Worm (Caenorhabditis elegans) whole organism, late embryonic: Measurements from ENCODE around the gene pgm-3.

Source experiments
- ahr-1 ChIP-seq: sonication (generic microtip); optimal IDR thresholded peaks from 2 replicates; lab custom pipeline; 2016; ENCODE audit warnings: missing genetic modification characterization, missing compliant biosample characterization
- ama-1 ChIP-seq: fragments of 150-350 bp; optimal IDR thresholded peaks from 2 replicates; lab custom pipeline; 2014
- ceh-14 ChIP-seq: sonication (generic microtip); optimal IDR thresholded peaks from 2 replicates; lab custom pipeline; 2016; ENCODE audit warnings: missing genotype, missing genetic modification characterization, missing compliant biosample characterization
- ceh-30 ChIP-seq: fragments of 150-350 bp; optimal IDR thresholded peaks from 2 replicates; lab custom pipeline; 2014; ENCODE audit warnings: missing biosample characterization, missing genetic modification characterization
- ceh-45 ChIP-seq: fragments of 200-800 bp; sonication (Bioruptor generic); IDR thresholded peaks from 2 replicates; pipeline ENCODE4 v1.3.6; 2022; ENCODE audit warnings: missing genetic modification reagents, missing genetic modification characterization, missing compliant biosample characterization
- dve-1 ChIP-seq: sonication (generic microtip); optimal IDR thresholded peaks from 2 replicates; lab custom pipeline; 2017; ENCODE audit warnings: antibody characterized with exemption, mild to moderate bottlenecking, missing genetic modification characterization, missing compliant biosample characterization
- ets-4 ChIP-seq: sonication (generic microtip); optimal IDR thresholded peaks from 2 replicates; lab custom pipeline; 2016; ENCODE audit warnings: missing genetic modification characterization, missing compliant biosample characterization
- hlh-15 ChIP-seq: sonication (generic microtip); optimal IDR thresholded peaks from 2 replicates; lab custom pipeline; 2016; ENCODE audit warnings: missing genetic modification characterization, missing compliant biosample characterization
- hlh-30 ChIP-seq: sonication (generic microtip); optimal IDR thresholded peaks from 2 replicates; lab custom pipeline; 2017; ENCODE audit warnings: antibody characterized with exemption, missing genetic modification characterization, missing compliant biosample characterization; ENCODE audit not compliant: insufficient read depth
- nhr-11 ChIP-seq: fragments of 150-350 bp; optimal IDR thresholded peaks from 2 replicates; lab custom pipeline; 2014; ENCODE audit warnings: missing biosample characterization, missing genetic modification characterization
- nhr-232 ChIP-seq: sonication (generic microtip); optimal IDR thresholded peaks from 2 replicates; lab custom pipeline; 2016; ENCODE audit warnings: missing genetic modification characterization, missing compliant biosample characterization
- pag-3 ChIP-seq: sonication (generic microtip); optimal IDR thresholded peaks from 2 replicates; lab custom pipeline; 2016; ENCODE audit warnings: missing compliant biosample characterization, missing genetic modification characterization, borderline replicate concordance
- pha-4 ChIP-seq: fragments of 150-350 bp; optimal IDR thresholded peaks from 2 replicates; lab custom pipeline; 2018; ENCODE audit warnings: missing biosample characterization, missing genetic modification reagents, missing genetic modification characterization
- syd-9 ChIP-seq: sonication (generic microtip); optimal IDR thresholded peaks from 2 replicates; lab custom pipeline; 2016; ENCODE audit warnings: mild to moderate bottlenecking, missing genetic modification characterization, moderate library complexity, missing compliant biosample characterization

- TF ChIP-seq nhr-232 (no peak), pag-3 (tag; lab: Kevin White, UChicago) (no peak), ceh-30 (tag; lab: Kevin White, UChicago) (no peak), hlh-30 (tag; lab: Kevin White, UChicago) (no peak), nhr-11 (tag; lab: Kevin White, UChicago) (no peak), hlh-15 (tag; lab: Kevin White, UChicago) (no peak), ceh-45 (GFP tag; lab: Robert Waterston, UW) (no peak), ets-4 (tag; lab: Kevin White, UChicago) (no peak), syd-9 (tag; lab: Kevin White, UChicago) (no peak), dve-1 (no peak), pha-4 (tag; lab: Kevin White, UChicago) (no peak), ama-1 (lab: Kevin White, UChicago) (no peak), ceh-14 (tag; lab: Kevin White, UChicago) (no peak), ahr-1 (tag; lab: Kevin White, UChicago) (no peak)
Measured at ce11 chrIV:8718153-8718552, 7.4 kb upstream of the pgm-3 start, which contains the start of gene H23L24.1.
